Worm (Caenorhabditis elegans) whole organism, L1 larva: ENCODE data around the gene srt-5.

Experiments
- aha-1 ChIP-seq: fragments of 150-350 bp; optimal IDR thresholded peaks from 2 replicates; lab custom pipeline; 2014; ENCODE audit warnings: missing biosample characterization, missing genetic modification characterization
- aly-2 ChIP-seq: fragments of 150-350 bp; optimal IDR thresholded peaks from 2 replicates; lab custom pipeline; 2014; ENCODE audit warnings: missing biosample characterization, missing genetic modification characterization
- blmp-1 ChIP-seq: fragments of 150-350 bp; optimal IDR thresholded peaks from 2 replicates; lab custom pipeline; 2014; ENCODE audit warnings: missing biosample characterization, missing genetic modification characterization
- ceh-8 ChIP-seq: fragments of 200-800 bp; sonication (Bioruptor generic); optimal IDR thresholded peaks from 2 replicates; lab custom pipeline; 2018; ENCODE audit warnings: mild to moderate bottlenecking, missing genetic modification characterization, moderate library complexity, missing compliant biosample characterization
- ceh-88 ChIP-seq: fragments of 200-800 bp; sonication (Bioruptor generic); IDR thresholded peaks from 2 replicates; pipeline ENCODE4 v1.3.6; 2022; ENCODE audit warnings: missing genetic modification characterization, missing compliant biosample characterization
- ceh-90 ChIP-seq: sonication (generic microtip); optimal IDR thresholded peaks from 2 replicates; lab custom pipeline; 2016; ENCODE audit warnings: missing genetic modification characterization, missing compliant biosample characterization
- ces-1 ChIP-seq: fragments of 150-350 bp; optimal IDR thresholded peaks from 2 replicates; lab custom pipeline; 2014; ENCODE audit warnings: missing biosample characterization, missing genetic modification reagents, missing genetic modification characterization
- dsc-1 ChIP-seq: sonication (generic microtip); optimal IDR thresholded peaks from 2 replicates; lab custom pipeline; 2016; ENCODE audit warnings: mild to moderate bottlenecking, missing genetic modification characterization, missing compliant biosample characterization
- efl-1 ChIP-seq, 4 experiments: fragments of 150-350 bp; optimal IDR thresholded peaks in 3 of 4; peaks in 1 of 4; 1 replicate in 1 of 4; 2 replicates in 3 of 4; lab custom pipeline; 2014; ENCODE audit warnings: missing biosample characterization in 2 of 4, missing genetic modification characterization in 2 of 4, missing genetic modification reagents in 2 of 4
- efl-3 ChIP-seq: fragments of 200-800 bp; sonication (Bioruptor generic); optimal IDR thresholded peaks from 2 replicates; lab custom pipeline; 2018; ENCODE audit warnings: mild to moderate bottlenecking, missing genetic modification characterization, missing compliant biosample characterization
- egl-27 ChIP-seq, 2 experiments: fragments of 150-350 bp in 1 of 2; sonication (generic microtip); optimal IDR thresholded peaks; 3 replicates each; lab custom pipeline; 2017 to 2018; ENCODE audit warnings: missing biosample characterization in 2 of 2, missing genetic modification characterization in 2 of 2, missing genetic modification reagents in 2 of 2
- elt-2 ChIP-seq: sonication (generic microtip); optimal IDR thresholded peaks from 2 replicates; lab custom pipeline; 2016; ENCODE audit warnings: missing genetic modification characterization, mild to moderate bottlenecking, inconsistent platforms, missing compliant biosample characterization, missing genetic modification reagents
- elt-3 ChIP-seq, 6 experiments: fragments of 150-350 bp in 1 of 6; sonication (generic microtip); optimal IDR thresholded peaks; 2 replicates each; lab custom pipeline; 2017 to 2018; ENCODE audit warnings: missing biosample characterization in 6 of 6, missing genetic modification characterization in 6 of 6, inconsistent platforms in 1 of 6
- fkh-10 ChIP-seq: sonication (generic microtip); optimal IDR thresholded peaks from 2 replicates; lab custom pipeline; 2017; ENCODE audit warnings: missing biosample characterization, missing genetic modification reagents, missing genetic modification characterization
- fkh-8 ChIP-seq: sonication (generic microtip); optimal IDR thresholded peaks from 2 replicates; lab custom pipeline; 2016; ENCODE audit warnings: mild to moderate bottlenecking, missing genetic modification characterization, missing compliant biosample characterization
- grh-1 ChIP-seq: fragments of 200-800 bp; sonication (Bioruptor generic); IDR thresholded peaks from 2 replicates; pipeline ENCODE4 v1.3.6; 2022; ENCODE audit warnings: missing genetic modification reagents, missing genetic modification characterization, missing compliant biosample characterization
- hlh-17 ChIP-seq: fragments of 200-800 bp; sonication (Bioruptor generic); optimal IDR thresholded peaks from 2 replicates; lab custom pipeline; 2018; ENCODE audit warnings: missing genetic modification characterization, mild to moderate bottlenecking, missing compliant biosample characterization, moderate library complexity, borderline replicate concordance
- hpl-2 ChIP-seq: fragments of 150-350 bp; optimal IDR thresholded peaks from 2 replicates; lab custom pipeline; 2014; ENCODE audit warnings: missing biosample characterization, missing genetic modification reagents, missing genetic modification characterization
- irx-1 ChIP-seq: sonication (generic microtip); optimal IDR thresholded peaks from 2 replicates; lab custom pipeline; 2016; ENCODE audit warnings: missing genetic modification characterization, missing compliant biosample characterization
- lin-39 ChIP-seq: fragments of 150-350 bp; optimal IDR thresholded peaks from 2 replicates; lab custom pipeline; 2014; ENCODE audit warnings: missing biosample characterization, missing genetic modification reagents, missing genetic modification characterization
- lir-3 ChIP-seq: sonication (generic microtip); optimal IDR thresholded peaks from 2 replicates; lab custom pipeline; 2016; ENCODE audit warnings: mild to moderate bottlenecking, missing genetic modification characterization, moderate library complexity, missing compliant biosample characterization; ENCODE audit not compliant: poor library complexity
- mab-9 ChIP-seq: fragments of 200-800 bp; sonication (Bioruptor generic); IDR thresholded peaks from 2 replicates; pipeline ENCODE4 v1.3.6; 2022; ENCODE audit warnings: missing genetic modification reagents, missing genetic modification characterization, missing compliant biosample characterization
- mep-1 ChIP-seq: fragments of 150-350 bp; optimal IDR thresholded peaks from 2 replicates; lab custom pipeline; 2014; ENCODE audit warnings: missing biosample characterization, missing genetic modification characterization
- nhr-11 ChIP-seq: fragments of 150-350 bp; optimal IDR thresholded peaks from 2 replicates; lab custom pipeline; 2014; ENCODE audit warnings: missing biosample characterization, missing genetic modification characterization
- nhr-28 ChIP-seq: fragments of 150-350 bp; optimal IDR thresholded peaks from 2 replicates; lab custom pipeline; 2014; ENCODE audit warnings: missing biosample characterization, missing genetic modification characterization
- nhr-77 ChIP-seq: fragments of 150-350 bp; optimal IDR thresholded peaks from 2 replicates; lab custom pipeline; 2014; ENCODE audit warnings: missing biosample characterization, missing genetic modification characterization
- nhr-85 ChIP-seq: sonication (generic microtip); peaks from one replicate; lab custom pipeline; 2016; ENCODE audit warnings: missing genetic modification characterization, inconsistent platforms, missing compliant biosample characterization
- nhr-90 ChIP-seq: sonication (generic microtip); optimal IDR thresholded peaks from 2 replicates; lab custom pipeline; 2016; ENCODE audit warnings: mild to moderate bottlenecking, missing genetic modification characterization, missing compliant biosample characterization; ENCODE audit not compliant: poor library complexity
- pax-3 ChIP-seq: fragments of 200-800 bp; sonication (Bioruptor generic); optimal IDR thresholded peaks from 2 replicates; lab custom pipeline; 2018; ENCODE audit warnings: mild to moderate bottlenecking, missing genetic modification characterization, moderate library complexity, missing compliant biosample characterization
- skn-1 ChIP-seq: fragments of 150-350 bp; optimal IDR thresholded peaks from 2 replicates; lab custom pipeline; 2014; ENCODE audit warnings: missing biosample characterization, missing genetic modification characterization
- snpc-4 ChIP-seq: fragments of 150-350 bp; optimal IDR thresholded peaks from 2 replicates; lab custom pipeline; 2014; ENCODE audit warnings: missing biosample characterization, missing genetic modification characterization
- sptf-1 ChIP-seq: fragments of 150-350 bp; optimal IDR thresholded peaks from 2 replicates; lab custom pipeline; 2014; ENCODE audit warnings: missing biosample characterization, missing genetic modification characterization
- tbx-2 ChIP-seq: sonication (generic microtip); optimal IDR thresholded peaks from 2 replicates; lab custom pipeline; 2016; ENCODE audit warnings: missing genetic modification characterization, missing compliant biosample characterization
- unc-130 ChIP-seq: fragments of 150-350 bp; optimal IDR thresholded peaks from 2 replicates; lab custom pipeline; 2017; ENCODE audit warnings: missing biosample characterization, missing genetic modification characterization, inconsistent platforms
- unc-30 ChIP-seq: sonication (generic microtip); optimal IDR thresholded peaks from 2 replicates; lab custom pipeline; 2017; ENCODE audit warnings: missing biosample characterization, missing genetic modification characterization
- unc-98 ChIP-seq: fragments of 200-800 bp; sonication (Bioruptor generic); IDR thresholded peaks from 2 replicates; pipeline ENCODE4 v1.3.6; 2022; ENCODE audit warnings: missing genetic modification characterization, missing compliant biosample characterization
- xbp-1 ChIP-seq: sonication (generic microtip); optimal IDR thresholded peaks from 2 replicates; lab custom pipeline; 2016; ENCODE audit warnings: missing genetic modification characterization, missing compliant biosample characterization
- ztf-4 ChIP-seq: fragments of 150-350 bp; optimal IDR thresholded peaks from 2 replicates; lab custom pipeline; 2014; ENCODE audit warnings: missing biosample characterization, missing genetic modification characterization

Gene srt-5

DNA sequence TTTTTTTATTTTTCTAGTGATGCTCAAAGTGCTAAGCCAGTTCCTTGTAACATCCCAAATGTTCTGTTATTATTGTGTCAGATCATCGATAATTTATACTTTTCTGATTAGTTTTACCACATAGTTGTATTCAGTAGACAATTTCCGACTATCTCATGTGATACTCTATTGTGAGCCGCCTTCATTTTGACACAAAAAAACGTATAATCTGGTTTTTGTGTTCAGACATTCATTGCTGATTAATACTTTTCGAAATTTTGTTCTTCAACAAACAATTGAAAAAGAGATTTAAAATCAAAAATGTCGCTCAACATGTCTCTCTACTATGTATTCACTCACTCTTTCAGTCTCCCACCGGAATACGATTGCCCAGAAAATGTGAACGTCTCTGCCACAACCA, 779 bp upstream of the srt-5 start, which contains the start of gene srt-7:
srt-7 (plus strand) TSS at position 301 of the 400 bp plus-strand sequence.
- TF ChIP-seq aly-2 (tag; lab: Kevin White, UChicago) (no peak), skn-1 (no peak), snpc-4 (tag; lab: Kevin White, UChicago) (no peak), fkh-8 (no peak), xbp-1 (tag; lab: Kevin White, UChicago) (no peak)

DNA sequence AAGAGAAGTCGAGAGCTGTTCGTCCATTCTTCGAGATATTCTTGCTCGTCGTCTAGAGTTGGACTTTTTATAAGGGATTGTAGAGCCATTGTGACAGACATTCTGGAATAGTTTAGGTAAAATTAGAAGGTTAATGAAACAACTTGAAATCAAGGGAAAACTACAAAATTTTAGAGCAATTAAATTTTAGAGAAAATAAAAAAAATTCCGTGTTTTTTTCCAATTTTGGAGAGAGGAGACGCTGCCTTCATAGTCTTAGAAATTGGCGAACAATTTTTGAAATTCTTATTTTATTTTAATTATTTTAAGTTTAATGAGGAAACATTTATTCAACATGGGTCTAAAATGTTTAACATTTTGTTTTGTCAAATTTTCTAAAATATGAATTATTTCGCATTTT, 9.1 kb downstream of the srt-5 start, which contains the start of gene C50H11.13:
C50H11.13 (minus strand) TSS at position 101 of the 400 bp plus-strand sequence.
- no peak for TF ChIP-seq lin-39 (tag; lab: Kevin White, UChicago)
- TF ChIP-seq unc-98, result no peak
- TF ChIP-seq tbx-2, result no peak
- TF ChIP-seq efl-1 (optimal IDR thresholded peaks at IDR 0.05; lab: Kevin White, UChicago), result no peak
- TF ChIP-seq efl-1 (GFP tag; optimal IDR thresholded peaks at IDR 0.05 in 1 of 2; lab: Kevin White, UChicago), result no peak
- no peak for TF ChIP-seq irx-1 (tag; lab: Kevin White, UChicago)
- no peak for TF ChIP-seq nhr-85 (tag; lab: Kevin White, UChicago)
- no peak for TF ChIP-seq egl-27 (tag; optimal IDR thresholded peaks at IDR 0.05; lab: Kevin White, UChicago)
- no peak for TF ChIP-seq nhr-11 (tag; lab: Kevin White, UChicago)
- no peak for TF ChIP-seq hlh-17
- no peak for TF ChIP-seq fkh-10 (GFP tag; lab: Kevin White, UChicago)
- no peak for TF ChIP-seq unc-30 (tag; lab: Kevin White, UChicago)
- no peak for TF ChIP-seq grh-1
- no peak for TF ChIP-seq aly-2 (tag; lab: Kevin White, UChicago)
- no peak for TF ChIP-seq ztf-4 (tag; lab: Kevin White, UChicago)
- TF ChIP-seq hpl-2, result no peak
- no peak for TF ChIP-seq ceh-90 (tag; lab: Kevin White, UChicago)
- no peak for TF ChIP-seq lir-3
- no peak for TF ChIP-seq elt-2 (tag; lab: Kevin White, UChicago)

DNA sequence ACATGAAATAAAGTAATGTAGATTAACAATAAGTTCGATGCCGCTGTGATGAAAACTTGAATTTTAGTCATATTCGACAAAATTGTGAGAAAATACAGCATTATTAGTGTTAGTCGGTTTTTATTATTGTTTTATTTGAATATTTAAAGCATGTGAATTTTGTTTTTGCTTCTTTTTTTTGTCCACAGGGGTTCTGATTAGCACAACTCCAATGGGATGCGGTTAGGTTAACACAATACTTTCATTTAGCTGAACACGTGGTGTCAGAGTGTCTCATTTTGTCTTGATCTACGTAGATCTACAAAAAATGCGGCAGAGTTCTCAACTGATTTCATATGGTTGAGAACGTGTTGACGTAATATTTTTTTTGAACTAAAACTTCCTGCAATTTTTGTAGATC, 11.6 kb downstream of the srt-5 start, which contains the start of gene str-40:
str-40 (minus strand) TSS at position 101 of the 400 bp plus-strand sequence.
- TF ChIP-seq elt-3 (tag; optimal IDR thresholded peaks at IDR 0.05; lab: Kevin White, UChicago) (no peak), fkh-10 (GFP tag; lab: Kevin White, UChicago) (no peak), nhr-90 (no peak), nhr-77 (tag; lab: Kevin White, UChicago) (no peak), efl-3 (GFP tag; lab: Kevin White, UChicago) (no peak), irx-1 (tag; lab: Kevin White, UChicago) (no peak), hpl-2 (no peak), unc-130 (no peak), blmp-1 (tag; lab: Kevin White, UChicago) (no peak), ces-1 (no peak), unc-98 (no peak), mep-1 (tag; lab: Kevin White, UChicago) (no peak), ceh-88 (GFP tag; lab: Robert Waterston, UW) (no peak)

DNA sequence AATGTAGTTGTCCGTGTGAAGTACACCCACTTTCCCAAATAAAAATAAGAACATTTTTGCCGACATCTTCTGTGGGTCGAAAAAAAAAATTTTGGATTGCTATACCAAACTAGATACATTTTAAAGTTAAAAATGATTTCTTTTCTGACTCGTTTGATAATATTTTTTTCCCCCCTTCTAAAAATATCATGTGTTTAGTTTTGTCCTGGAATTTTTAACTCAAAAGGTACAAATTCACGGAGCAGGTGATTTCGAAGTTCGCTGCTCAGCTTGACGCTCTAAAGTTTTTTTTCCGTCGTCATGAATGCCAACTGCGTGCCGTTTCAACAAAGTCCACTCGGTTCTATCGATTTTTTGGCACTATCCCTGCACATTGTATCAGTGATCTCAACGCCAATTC, 14.8 kb downstream of the srt-5 start, which contains the start of gene srh-185:
srh-185 (plus strand) TSS at position 301 of the 400 bp plus-strand sequence.
- TF ChIP-seq nhr-28 (tag; lab: Kevin White, UChicago), result no peak
- no peak for TF ChIP-seq pax-3 (tag; lab: Kevin White, UChicago)
- no peak for TF ChIP-seq dsc-1 (tag; lab: Kevin White, UChicago)
- no peak for TF ChIP-seq sptf-1 (tag; lab: Kevin White, UChicago)
- no peak for TF ChIP-seq ztf-4 (tag; lab: Kevin White, UChicago)
- TF ChIP-seq aha-1 (tag; lab: Kevin White, UChicago), result no peak
- no peak for TF ChIP-seq egl-27 (tag; optimal IDR thresholded peaks at IDR 0.05; lab: Kevin White, UChicago)
- TF ChIP-seq ceh-90 (tag; lab: Kevin White, UChicago), result no peak
- no peak for TF ChIP-seq mab-9
- no peak for TF ChIP-seq ceh-8
- TF ChIP-seq efl-1 (optimal IDR thresholded peaks at IDR 0.05; lab: Kevin White, UChicago), result no peak
- TF ChIP-seq efl-1 (GFP tag; optimal IDR thresholded peaks at IDR 0.05 in 1 of 2; lab: Kevin White, UChicago), result no peak
- no peak for TF ChIP-seq xbp-1 (tag; lab: Kevin White, UChicago)
